Worm (Caenorhabditis elegans): ENCODE measurements around the gene metl-2.
A peak's percentile ranks its signal among the peaks of the same experiment; 100 is the strongest.

Gene metl-2

DNA sequence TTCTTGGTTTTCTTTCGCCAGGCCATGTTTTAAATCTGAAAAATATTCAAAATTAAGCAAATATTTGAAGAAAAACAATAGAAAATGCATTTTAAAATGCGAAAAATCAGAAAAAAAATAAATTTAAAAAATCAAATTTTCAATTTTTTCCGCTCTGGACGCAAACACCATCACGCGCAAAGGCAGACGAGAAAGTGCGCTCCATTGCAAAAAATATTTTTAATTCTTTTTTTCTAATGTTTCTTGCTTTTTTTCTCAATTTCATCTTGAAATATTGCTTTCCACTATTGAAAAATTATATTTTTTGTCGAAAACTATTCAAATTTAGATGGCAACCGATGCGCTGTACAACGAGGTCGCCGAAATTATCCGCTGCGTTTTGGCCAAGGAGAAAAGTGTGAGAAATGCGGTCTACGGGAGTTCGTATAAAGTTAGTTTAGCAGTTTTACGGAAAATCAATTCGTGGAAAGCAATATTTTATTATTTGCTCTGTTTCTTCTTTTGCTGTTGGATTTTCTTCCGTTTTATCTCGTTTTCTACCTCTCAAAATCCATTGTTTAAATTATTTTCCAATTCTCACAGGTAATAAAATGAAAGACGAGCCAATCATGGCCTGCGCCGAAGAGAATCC lies at the start of gene metl-2, which contains the start of the genes pole-4 and nsun-5:
TSS of gene metl-2 (plus strand) at position 581 of the 631 bp plus-strand sequence.
TSS of gene pole-4 (minus strand) at position 35 of the 631 bp plus-strand sequence.
TSS of gene nsun-5 (plus strand) at position 298 of the 631 bp plus-strand sequence.
- TF ChIP-seq tbx-2 (tag; optimal IDR thresholded peaks at IDR 0.05) (no peak), snpc-4 (tag; optimal IDR thresholded peaks at IDR 0.05) (peak; percentile 70), ceh-28 (tag; optimal IDR thresholded peaks at IDR 0.05) (no peak), elt-3 (tag; optimal IDR thresholded peaks at IDR 0.05) (no peak), egl-27 (tag; optimal IDR thresholded peaks at IDR 0.05) (no peak), skn-1 (tag; optimal IDR thresholded peaks at IDR 0.05) (no peak), ceh-9 (tag; optimal IDR thresholded peaks at IDR 0.05) (no peak), unc-39 (tag; optimal IDR thresholded peaks at IDR 0.05) (no peak), elt-1 (tag; optimal IDR thresholded peaks at IDR 0.05) (no peak), pqm-1 (tag; optimal IDR thresholded peaks at IDR 0.05) (no peak), nhr-23 (tag; optimal IDR thresholded peaks at IDR 0.05) (peak; percentile 31), mml-1 (tag; optimal IDR thresholded peaks at IDR 0.05) (no peak), pha-4 (tag; optimal IDR thresholded peaks at IDR 0.05) (peak; percentile 81), nhr-11 (tag; optimal IDR thresholded peaks at IDR 0.05) (no peak), lin-15B (tag; optimal IDR thresholded peaks at IDR 0.05) (peak; percentile 86), fkh-2 (tag; optimal IDR thresholded peaks at IDR 0.05) (no peak), nhr-76 (tag; optimal IDR thresholded peaks at IDR 0.05) (no peak), hmg-11 (tag; optimal IDR thresholded peaks at IDR 0.05) (peak; percentile 3), nhr-67 (tag; optimal IDR thresholded peaks at IDR 0.05) (no peak), nfya-1 (tag; optimal IDR thresholded peaks at IDR 0.05; ENCODE audit: insufficient read depth) (peak; percentile 49), nhr-43 (tag; optimal IDR thresholded peaks at IDR 0.05; ENCODE audit: poor library complexity, severe bottlenecking) (no peak)

DNA sequence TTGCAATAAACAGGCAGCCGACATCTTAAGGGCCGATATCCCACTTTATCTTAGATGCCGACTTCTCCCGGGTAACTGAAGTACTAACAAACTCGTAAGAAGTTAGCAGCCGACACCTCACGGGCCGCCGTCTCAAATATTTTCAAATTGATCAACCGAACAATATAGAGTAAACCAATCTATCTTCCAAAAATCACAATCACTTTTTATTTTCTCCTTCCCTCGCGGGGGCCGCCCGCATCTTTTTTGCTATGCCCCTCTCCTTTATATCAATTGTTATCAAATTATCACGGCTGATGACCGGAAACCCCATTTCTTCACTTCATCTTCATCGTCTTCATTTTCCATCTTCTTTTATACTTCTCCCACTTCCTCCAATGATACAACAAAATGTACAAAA lies 40.9 kb upstream of the metl-2 start:
- TF ChIP-seq fkh-2 (tag; optimal IDR thresholded peaks at IDR 0.05) (no peak), nhr-23 (tag; optimal IDR thresholded peaks at IDR 0.05) (peak; percentile 9), mml-1 (tag; optimal IDR thresholded peaks at IDR 0.05) (no peak), nhr-25 (tag; optimal IDR thresholded peaks at IDR 0.05) (no peak)

DNA sequence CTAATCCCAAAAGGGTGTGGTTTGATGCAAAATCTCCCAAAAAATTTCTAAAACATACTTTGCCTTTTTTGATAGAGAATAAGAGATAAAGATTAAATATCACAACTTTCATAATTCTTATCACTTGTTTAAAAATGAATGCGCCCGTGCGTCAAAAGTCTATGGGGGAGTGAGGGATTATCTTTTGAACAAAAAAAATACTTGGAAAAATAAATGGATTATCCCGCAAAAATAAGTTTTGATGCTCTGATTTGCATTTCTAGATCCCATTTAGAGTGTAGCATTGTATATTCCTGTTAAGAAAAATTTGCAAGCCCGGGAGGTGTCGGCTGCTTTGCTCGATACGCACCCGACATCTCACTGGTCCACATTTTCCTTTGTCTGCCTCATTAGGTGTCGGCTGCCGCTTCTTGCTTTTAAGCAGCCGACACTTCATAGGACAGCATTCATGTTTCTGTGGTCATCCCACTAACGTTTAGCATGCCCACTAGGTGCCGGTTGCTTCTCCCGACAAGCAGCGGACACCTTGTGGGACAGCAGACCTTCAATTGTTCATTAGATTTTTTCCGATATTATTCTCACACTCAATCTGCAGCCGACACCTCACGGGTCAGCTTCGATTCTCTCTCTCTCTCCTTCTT lies 34.1 kb upstream of the metl-2 start:
- TF ChIP-seq sea-2 (GFP tag; optimal IDR thresholded peaks at IDR 0.05) (no peak), eor-1 (tag; optimal IDR thresholded peaks at IDR 0.05) (no peak), pqm-1 (tag; optimal IDR thresholded peaks at IDR 0.05) (no peak), lin-39 (tag; optimal IDR thresholded peaks at IDR 0.05) (no peak), ceh-16 (tag; optimal IDR thresholded peaks at IDR 0.05) (no peak), ceh-82 (tag; optimal IDR thresholded peaks at IDR 0.05) (no peak), tbx-2 (tag; optimal IDR thresholded peaks at IDR 0.05) (no peak), elt-3 (tag; optimal IDR thresholded peaks at IDR 0.05) (no peak), lin-15B (tag; optimal IDR thresholded peaks at IDR 0.05) (no peak), unc-39 (tag; optimal IDR thresholded peaks at IDR 0.05) (no peak), egl-5 (tag; optimal IDR thresholded peaks at IDR 0.05) (no peak), elt-1 (tag; optimal IDR thresholded peaks at IDR 0.05) (no peak), nhr-12 (tag; optimal IDR thresholded peaks at IDR 0.05) (no peak), elt-2 (tag; optimal IDR thresholded peaks at IDR 0.05) (no peak), aly-2 (tag; optimal IDR thresholded peaks at IDR 0.05) (no peak)

DNA sequence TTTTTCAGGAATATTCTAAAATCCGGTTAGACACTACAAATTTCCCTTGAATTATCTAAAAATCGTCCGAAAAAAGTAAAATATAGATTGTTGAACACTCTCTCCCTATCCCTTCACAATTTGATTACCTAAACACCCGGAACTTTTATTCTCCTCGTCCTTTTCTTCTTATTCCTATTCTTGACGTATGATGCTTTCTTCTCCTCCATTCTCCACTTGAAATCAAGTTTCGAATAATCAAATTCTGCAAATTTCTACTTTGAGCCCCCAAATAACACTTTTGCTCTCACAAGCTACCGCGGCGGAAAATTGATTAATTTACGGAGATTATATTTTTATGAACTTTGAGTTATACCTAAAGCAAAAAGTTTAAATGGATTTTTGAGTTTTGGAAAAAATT lies 31.4 kb upstream of the metl-2 start:
- peak; percentile 97 for TF ChIP-seq fkh-10 (GFP tag; optimal IDR thresholded peaks at IDR 0.05)
- no peak for TF ChIP-seq snpc-4 (tag; optimal IDR thresholded peaks at IDR 0.05)
- no peak for TF ChIP-seq nhr-43 (tag; optimal IDR thresholded peaks at IDR 0.05; ENCODE audit: poor library complexity, severe bottlenecking)

DNA sequence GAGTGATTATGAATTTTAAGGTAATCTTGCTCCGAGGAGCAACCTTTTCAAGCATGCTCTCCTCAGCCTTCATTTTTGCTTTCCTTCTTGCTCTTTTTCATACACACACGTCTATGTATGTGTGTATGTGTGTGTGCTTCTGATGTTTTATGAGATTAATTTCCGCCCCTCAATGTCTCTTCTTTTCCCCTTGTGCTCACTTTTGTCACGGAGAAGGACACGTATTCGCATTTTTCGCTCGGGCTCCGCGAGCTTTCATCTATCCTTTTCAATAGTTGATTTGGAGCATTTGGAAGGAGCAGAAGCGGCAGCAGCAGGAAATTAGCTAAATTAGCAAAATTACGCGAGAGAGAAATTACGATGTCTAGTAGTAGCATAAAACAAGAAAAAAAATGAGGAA lies 29.4 kb upstream of the metl-2 start:
- no peak for TF ChIP-seq snpc-4 (tag; optimal IDR thresholded peaks at IDR 0.05)
- no peak for TF ChIP-seq ceh-16 (tag; optimal IDR thresholded peaks at IDR 0.05)
- no peak for TF ChIP-seq ceh-82 (tag; optimal IDR thresholded peaks at IDR 0.05)
- no peak for TF ChIP-seq nhr-67 (tag; optimal IDR thresholded peaks at IDR 0.05)
- TF ChIP-seq fkh-2 (tag; optimal IDR thresholded peaks at IDR 0.05) = no peak
- TF ChIP-seq pqm-1 (tag; optimal IDR thresholded peaks at IDR 0.05) = no peak
- TF ChIP-seq lin-15B (tag; optimal IDR thresholded peaks at IDR 0.05) = no peak
- TF ChIP-seq jun-1 (tag; optimal IDR thresholded peaks at IDR 0.05) = no peak
- no peak for TF ChIP-seq egl-27 (tag; optimal IDR thresholded peaks at IDR 0.05)
- TF ChIP-seq nhr-28 (tag; optimal IDR thresholded peaks at IDR 0.05) = no peak
- TF ChIP-seq ceh-28 (tag; optimal IDR thresholded peaks at IDR 0.05) = no peak
- no peak for TF ChIP-seq tbx-2 (tag; optimal IDR thresholded peaks at IDR 0.05)
- TF ChIP-seq ama-1 (optimal IDR thresholded peaks at IDR 0.05) = no peak
- no peak for TF ChIP-seq elt-2 (tag; optimal IDR thresholded peaks at IDR 0.05)
- TF ChIP-seq eor-1 (tag; optimal IDR thresholded peaks at IDR 0.05) = no peak
- no peak for TF ChIP-seq unc-62 (GFP tag; optimal IDR thresholded peaks at IDR 0.05)
- no peak for TF ChIP-seq R02D3.7 (tag; optimal IDR thresholded peaks at IDR 0.05)
